Worm (Caenorhabditis elegans): ENCODE results near the gene mrp-6.

The mrp-6 gene

DNA sequence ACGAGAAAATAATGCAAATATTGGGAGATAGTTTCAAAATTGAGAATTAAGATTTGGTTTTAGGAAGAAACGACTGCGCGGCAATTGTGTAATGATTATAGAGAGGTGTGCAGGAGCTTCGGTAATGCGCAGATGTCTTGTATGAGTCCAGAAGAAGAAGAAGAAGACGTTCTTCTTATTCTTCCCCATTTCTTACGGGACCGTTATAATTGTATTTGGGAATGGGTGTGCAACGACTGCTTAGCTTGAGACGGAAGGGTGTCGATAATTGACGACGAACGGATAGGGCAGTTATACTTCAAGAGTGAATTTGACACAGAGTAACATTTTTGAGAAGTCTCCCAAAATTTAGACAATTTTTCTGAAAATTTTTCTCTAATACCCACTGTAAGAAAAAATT is 57.9 kb downstream of the mrp-6 start:
- TF ChIP-seq F26F4.8 (GFP tag; conservative IDR thresholded peaks at IDR 0.05) (no peak), unc-62 (GFP tag; optimal IDR thresholded peaks at IDR 0.05 in 1 of 2) (peak in 1 of 2 experiments; percentile 25), unc-62 (tag; optimal IDR thresholded peaks at IDR 0.05) (no peak)

Measured in whole organism, L4 larva.